Fruit fly (Drosophila melanogaster): ENCODE measurements around the gene CG31288.

Gene CG31288

DNA sequence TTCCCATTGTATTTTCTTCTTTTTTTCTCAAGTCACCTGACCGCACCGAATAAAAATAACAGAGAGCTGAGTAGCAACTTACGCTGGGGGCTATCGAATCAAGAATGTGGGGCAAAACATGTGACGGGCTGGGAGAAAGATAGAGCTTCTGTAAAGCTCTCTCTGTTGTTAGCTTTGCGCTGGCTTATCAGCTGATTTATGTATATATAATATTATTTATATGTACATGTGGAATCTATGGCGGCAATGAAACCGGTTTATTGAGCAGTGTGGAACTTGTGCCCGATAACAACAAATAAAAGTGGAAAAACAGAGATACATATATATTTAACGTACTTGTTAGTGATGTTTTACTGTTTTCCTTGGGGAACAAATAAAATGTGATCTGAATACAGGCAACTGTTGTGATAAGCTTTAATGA, 6.5 kb downstream of the CG31288 start, which contains the start of gene CG31098:
CG31098 (minus strand) TSS at position 114 of the 421 bp plus-strand sequence.
- no peak for TF ChIP-seq insv (optimal IDR thresholded peaks at IDR 0.05)
- no peak for TF ChIP-seq psq (optimal IDR thresholded peaks at IDR 0.05)
- TF ChIP-seq ttk (optimal IDR thresholded peaks at IDR 0.05), result no peak

DNA sequence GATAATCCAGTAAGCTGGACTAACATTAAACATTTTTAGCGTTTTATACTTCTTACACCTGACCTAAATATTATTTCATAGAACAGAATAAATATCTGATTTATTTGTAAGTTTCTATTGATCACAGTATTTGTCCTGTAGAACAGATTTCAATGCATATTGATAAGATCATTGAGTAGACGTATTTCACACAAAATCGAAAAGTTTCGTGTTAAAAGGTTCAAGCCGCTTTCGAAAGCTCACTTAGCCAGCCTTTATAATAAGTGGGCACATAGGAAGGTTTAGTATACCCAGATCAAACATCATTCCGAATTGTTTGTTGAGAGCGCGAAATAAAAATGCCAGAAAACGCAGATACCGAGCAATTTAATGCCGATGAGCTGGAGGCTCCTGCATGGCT, 9.8 kb downstream of the CG31288 start, which contains the start of gene CG11893:
CG11893 (plus strand) TSS at position 301 of the 400 bp plus-strand sequence.
- TF ChIP-seq psq (optimal IDR thresholded peaks at IDR 0.05) (no peak), Myc (optimal IDR thresholded peaks at IDR 0.05) (no peak), ttk (optimal IDR thresholded peaks at IDR 0.05) (no peak), h (optimal IDR thresholded peaks at IDR 0.05) (no peak), insv (optimal IDR thresholded peaks at IDR 0.05) (no peak), Sin3A (optimal IDR thresholded peaks at IDR 0.05) (no peak)

DNA sequence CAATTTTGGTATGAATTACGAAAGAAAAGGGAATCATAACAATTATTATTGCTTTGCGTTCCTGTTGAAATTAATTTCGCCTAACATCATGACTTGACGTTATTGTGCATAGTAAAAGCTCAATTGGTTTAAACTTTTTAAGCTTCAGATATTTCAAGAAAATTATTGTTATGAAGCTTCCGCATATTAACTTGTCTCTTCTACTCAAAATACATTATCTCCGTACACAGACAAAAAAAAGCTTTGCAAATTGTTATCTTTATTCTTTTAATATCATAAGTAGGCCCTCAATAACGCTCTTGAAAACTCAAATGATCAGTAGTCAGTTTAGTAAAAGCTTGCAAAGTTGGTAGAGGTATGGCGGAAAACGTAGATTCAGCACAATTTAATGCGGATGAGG, 12.2 kb downstream of the CG31288 start, which contains the start of gene CG13658:
CG13658 (plus strand) TSS at position 347 of the 400 bp plus-strand sequence.
- TF ChIP-seq insv (optimal IDR thresholded peaks at IDR 0.05), result no peak
- TF ChIP-seq psq (optimal IDR thresholded peaks at IDR 0.05), result no peak
- no peak for TF ChIP-seq ttk (optimal IDR thresholded peaks at IDR 0.05)
- TF ChIP-seq Sin3A (optimal IDR thresholded peaks at IDR 0.05), result no peak
- no peak for TF ChIP-seq Myc (optimal IDR thresholded peaks at IDR 0.05)
- TF ChIP-seq h (optimal IDR thresholded peaks at IDR 0.05), result no peak

DNA sequence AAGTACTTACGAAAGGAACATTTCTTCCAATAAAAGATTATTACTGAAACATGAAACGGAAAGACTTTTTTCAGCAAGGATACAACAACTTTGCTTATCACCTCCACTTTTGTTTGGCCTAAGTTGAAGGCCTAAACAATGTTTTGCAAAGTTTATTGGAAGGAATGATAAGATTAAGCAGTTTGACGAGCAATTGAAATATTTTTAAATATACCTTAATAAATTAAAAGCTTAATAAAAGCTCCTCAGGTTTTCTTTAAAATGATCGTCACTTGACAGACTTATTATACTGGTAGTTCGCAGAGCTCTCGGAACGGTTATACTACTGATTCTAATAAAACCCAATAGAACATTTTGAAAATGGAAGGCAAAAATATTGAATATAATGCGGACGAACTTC, 14.2 kb downstream of the CG31288 start, which contains the start of gene CG31104:
CG31104 (plus strand) TSS at position 301 of the 400 bp plus-strand sequence.
- TF ChIP-seq ttk (optimal IDR thresholded peaks at IDR 0.05) (no peak), Sin3A (optimal IDR thresholded peaks at IDR 0.05) (no peak), psq (optimal IDR thresholded peaks at IDR 0.05) (no peak), insv (optimal IDR thresholded peaks at IDR 0.05) (no peak), Myc (optimal IDR thresholded peaks at IDR 0.05) (no peak), h (optimal IDR thresholded peaks at IDR 0.05) (no peak)

DNA sequence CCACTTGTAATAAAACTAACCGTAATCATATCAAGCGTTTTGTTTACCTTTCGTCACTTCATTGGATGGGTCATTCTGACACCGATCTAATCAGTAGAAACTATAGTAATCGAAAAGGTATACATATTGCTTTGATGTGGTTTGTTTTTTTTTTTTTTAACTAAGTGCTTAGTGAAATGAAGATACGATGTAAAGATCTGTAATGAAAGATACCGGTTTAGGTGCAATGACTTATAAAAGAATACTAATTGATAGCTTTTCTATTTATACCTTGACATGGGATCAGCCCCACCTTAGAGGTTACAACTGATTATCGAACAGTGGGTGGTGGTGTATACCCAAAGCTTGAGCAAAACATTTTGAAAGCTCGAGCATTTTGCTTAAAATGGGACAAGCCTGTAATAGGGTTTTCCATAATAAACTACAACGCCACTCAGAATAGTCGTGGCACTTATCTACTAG, 16.1 kb downstream of the CG31288 start, which contains the start of gene CG31300:
CG31300 (plus strand) TSS at position 412 of the 462 bp plus-strand sequence.
- TF ChIP-seq Sin3A (optimal IDR thresholded peaks at IDR 0.05) (no peak), ttk (optimal IDR thresholded peaks at IDR 0.05) (no peak), psq (optimal IDR thresholded peaks at IDR 0.05) (no peak), insv (optimal IDR thresholded peaks at IDR 0.05) (no peak), h (optimal IDR thresholded peaks at IDR 0.05) (no peak), Myc (optimal IDR thresholded peaks at IDR 0.05) (no peak)

DNA sequence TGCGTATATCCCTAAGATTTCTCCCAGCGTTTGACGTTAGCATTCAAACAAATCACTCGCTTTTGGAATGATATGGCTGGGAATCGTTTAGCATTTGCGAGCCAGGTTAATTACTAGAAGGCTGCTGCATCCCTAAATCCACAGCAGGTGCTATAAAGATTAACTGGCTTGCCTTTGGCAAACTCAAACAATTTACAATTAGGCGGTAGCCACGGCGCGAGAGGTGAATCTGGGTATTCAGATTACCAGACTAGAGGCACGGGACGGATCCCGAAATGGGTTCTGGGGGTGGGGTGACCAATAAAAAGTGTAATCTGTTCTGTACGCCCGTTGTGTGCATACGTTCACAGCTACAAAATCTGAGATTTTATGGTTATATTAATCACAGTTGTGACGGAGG, 18.2 kb downstream of the CG31288 start, which contains the start of gene CG11892:
CG11892 (plus strand) TSS at position 384 of the 400 bp plus-strand sequence.
- TF ChIP-seq ttk (optimal IDR thresholded peaks at IDR 0.05), result no peak

DNA sequence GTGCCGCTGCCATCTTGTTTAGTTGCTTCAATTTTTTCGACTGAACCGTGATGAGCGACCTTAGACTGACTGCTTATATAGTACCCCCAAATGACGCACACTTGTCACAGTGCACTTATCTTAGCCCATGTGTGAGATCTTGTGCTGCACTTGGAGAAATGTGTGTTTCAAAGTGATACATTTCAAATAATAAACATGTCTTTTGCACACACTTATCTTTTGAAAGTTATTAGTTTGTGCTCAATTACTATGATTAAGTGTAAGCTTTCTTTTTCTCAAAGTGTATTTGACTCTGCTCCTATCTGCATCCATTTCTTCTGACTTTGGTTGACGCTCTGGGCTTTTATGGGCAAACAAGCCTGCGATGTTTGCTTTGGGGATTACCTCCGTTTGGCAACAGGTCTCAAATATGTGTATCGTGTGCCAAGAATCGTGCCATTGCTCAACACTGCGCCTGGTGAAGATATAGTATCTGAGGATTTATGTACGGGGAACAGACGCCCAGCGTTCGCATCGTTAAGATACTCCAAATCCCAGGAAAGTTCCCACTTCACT, 19.5 kb downstream of the CG31288 start, which contains the start of gene CG10514:
CG10514 (minus strand) TSS at position 51 of the 555 bp plus-strand sequence.
- TF ChIP-seq insv (optimal IDR thresholded peaks at IDR 0.05) (no peak), psq (optimal IDR thresholded peaks at IDR 0.05) (no peak), ttk (optimal IDR thresholded peaks at IDR 0.05) (no peak), Myc (optimal IDR thresholded peaks at IDR 0.05) (no peak), Sin3A (optimal IDR thresholded peaks at IDR 0.05) (no peak), h (optimal IDR thresholded peaks at IDR 0.05) (no peak)

DNA sequence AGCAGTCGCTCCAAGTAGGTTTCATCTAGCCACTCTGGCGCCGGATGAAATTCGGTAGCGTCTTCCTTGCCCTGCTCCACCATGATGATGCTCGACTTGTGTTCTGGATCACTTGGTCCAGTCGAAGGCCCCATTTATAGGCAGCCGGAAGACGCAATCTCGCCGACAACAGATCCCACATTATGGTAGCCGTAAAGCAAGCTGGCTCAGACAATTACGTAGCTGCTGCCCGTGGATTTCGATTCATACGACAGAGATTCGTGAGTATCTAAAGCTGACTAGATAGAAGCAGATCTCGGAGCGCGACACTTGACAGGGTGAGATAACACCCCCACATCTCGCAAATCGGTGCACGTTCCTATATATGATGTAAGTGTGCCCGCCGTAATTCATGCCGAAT, 22.2 kb downstream of the CG31288 start, which contains the start of gene CG10513:
CG10513 (minus strand) TSS at position 101 of the 400 bp plus-strand sequence.
- TF ChIP-seq psq (optimal IDR thresholded peaks at IDR 0.05), result no peak

DNA sequence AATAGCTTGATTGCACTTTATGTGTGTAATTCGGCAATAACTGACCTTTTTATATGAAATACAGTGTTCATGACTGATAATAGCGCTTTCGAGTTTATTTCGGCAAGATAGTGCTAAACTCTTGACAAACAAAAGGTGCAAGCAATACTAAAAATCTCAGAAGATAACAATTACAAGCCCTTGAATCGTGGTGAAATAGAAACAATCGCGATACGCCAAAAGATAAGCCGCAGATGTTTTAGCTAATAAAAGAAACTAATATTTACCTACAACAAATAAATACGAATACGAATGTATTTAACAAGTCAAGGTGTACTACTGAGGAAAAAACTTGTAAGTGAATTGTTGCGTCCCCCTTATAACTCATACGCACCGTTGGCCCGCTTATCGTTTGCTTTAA, 24.1 kb downstream of the CG31288 start:
- TF ChIP-seq psq (optimal IDR thresholded peaks at IDR 0.05), result no peak
- TF ChIP-seq Myc (optimal IDR thresholded peaks at IDR 0.05), result no peak
- TF ChIP-seq insv (optimal IDR thresholded peaks at IDR 0.05), result no peak
- no peak for TF ChIP-seq h (optimal IDR thresholded peaks at IDR 0.05)
- no peak for TF ChIP-seq ttk (optimal IDR thresholded peaks at IDR 0.05)
- no peak for TF ChIP-seq Sin3A (optimal IDR thresholded peaks at IDR 0.05)

DNA sequence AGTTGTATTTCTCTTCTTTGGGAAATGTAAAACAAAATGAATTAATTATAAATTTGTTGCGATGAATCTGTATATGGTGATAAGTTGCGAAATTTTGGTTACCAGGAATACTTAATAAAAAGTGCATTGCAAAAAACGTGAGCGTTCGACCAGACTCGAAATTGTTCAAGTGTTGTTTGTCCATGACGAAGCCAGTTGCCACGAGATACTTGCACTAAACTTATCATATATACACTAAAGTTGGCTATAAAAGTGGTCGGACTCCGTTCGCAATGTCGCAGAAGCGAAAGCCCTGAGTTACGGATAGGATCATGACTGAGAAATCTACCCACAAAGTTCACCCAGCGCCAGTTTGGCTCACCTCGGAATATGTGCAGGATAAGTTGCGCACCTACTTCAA, 25.8 kb downstream of the CG31288 start, which contains the start of gene CG11878:
CG11878 (plus strand) TSS at position 301 of the 400 bp plus-strand sequence.
- no peak for TF ChIP-seq insv (optimal IDR thresholded peaks at IDR 0.05)
- TF ChIP-seq Myc (optimal IDR thresholded peaks at IDR 0.05), result no peak

DNA sequence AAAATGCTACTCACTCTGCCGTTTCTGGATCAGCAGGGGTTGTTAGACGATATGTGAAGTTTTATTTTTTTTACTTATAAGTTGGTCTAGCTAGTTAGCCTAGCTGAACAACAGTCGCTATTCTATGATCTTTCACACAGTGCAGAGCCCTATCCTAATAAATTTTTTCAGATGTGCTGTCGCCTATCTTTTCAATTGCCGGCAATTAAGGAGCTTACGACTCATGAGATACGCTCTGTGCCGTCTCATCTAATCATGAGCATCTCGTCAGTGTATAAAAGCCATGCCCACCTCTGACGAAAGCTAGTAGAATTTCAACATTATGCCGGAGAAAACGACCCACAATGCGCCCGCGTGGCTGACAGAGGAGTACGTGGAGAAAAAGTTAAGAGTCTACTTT, 29.4 kb downstream of the CG31288 start, which contains the start of the genes CG11889 and CG11891:
CG11889 (plus strand) TSS at position 301 of the 400 bp plus-strand sequence.
CG11891 (plus strand) TSS at position 301 of the 400 bp plus-strand sequence.
- TF ChIP-seq h (optimal IDR thresholded peaks at IDR 0.05), result no peak
- TF ChIP-seq ttk (optimal IDR thresholded peaks at IDR 0.05), result no peak
- TF ChIP-seq Sin3A (optimal IDR thresholded peaks at IDR 0.05), result no peak
- TF ChIP-seq Myc (optimal IDR thresholded peaks at IDR 0.05), result no peak
- no peak for TF ChIP-seq psq (optimal IDR thresholded peaks at IDR 0.05)
- no peak for TF ChIP-seq insv (optimal IDR thresholded peaks at IDR 0.05)

DNA sequence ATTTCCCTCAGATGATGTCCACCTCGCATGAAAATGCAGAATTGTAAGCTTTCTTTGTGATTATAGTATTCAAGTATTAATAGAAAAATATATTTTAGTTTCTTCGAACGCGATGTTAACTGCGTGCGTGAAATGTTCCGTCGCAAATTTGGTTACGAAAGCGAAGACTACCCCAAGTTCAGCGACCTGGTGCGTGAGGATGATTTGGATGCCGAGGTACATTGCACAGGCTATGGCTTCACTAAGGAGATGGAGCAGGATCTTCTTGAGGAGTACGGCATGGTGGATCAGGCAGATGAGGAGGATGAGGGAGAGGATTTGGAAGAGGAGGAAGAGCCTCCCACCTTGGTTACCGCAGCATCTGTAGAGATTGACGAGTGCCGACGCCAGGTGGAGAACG, 32.6 kb downstream of the CG31288 start:
- TF ChIP-seq insv (optimal IDR thresholded peaks at IDR 0.05) (no peak), ttk (optimal IDR thresholded peaks at IDR 0.05) (no peak)

DNA sequence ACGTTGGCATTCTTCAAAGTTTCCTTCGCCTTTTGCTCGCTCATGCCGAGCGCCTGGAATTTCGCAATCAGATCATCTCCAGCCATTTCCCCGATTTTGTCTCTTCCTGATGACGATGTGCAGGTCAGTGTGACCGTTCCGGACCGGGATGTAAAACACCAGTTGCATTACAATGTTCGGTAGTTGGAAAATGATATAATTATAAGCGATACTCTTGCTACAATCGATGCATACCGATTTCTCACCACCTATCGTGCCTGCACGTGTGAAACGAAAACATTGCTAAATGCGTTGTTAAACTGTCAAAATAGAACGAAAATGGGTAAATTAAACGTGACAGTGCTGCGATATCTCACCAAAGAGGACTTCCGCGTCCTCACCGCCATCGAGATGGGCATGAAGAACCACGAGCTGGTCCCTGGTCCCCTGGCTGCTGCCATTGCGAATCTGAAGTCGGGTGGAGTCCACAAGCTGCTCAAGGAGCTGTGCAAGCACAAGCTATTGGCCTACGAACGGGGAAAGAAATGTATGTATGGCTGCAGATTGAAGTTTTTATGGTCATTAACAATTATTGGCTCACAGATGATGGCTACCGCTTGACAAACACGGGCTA, 33.7 kb downstream of the CG31288 start, which contains the start of the genes GlnRS and RIOK2:
GlnRS (minus strand) TSS at position 133 of the 613 bp plus-strand sequence.
RIOK2 (plus strand) TSS at position 256 of the 613 bp plus-strand sequence.
- TF ChIP-seq ttk (optimal IDR thresholded peaks at IDR 0.05), result no peak
- TF ChIP-seq Sin3A (optimal IDR thresholded peaks at IDR 0.05), result no peak
- no peak for TF ChIP-seq h (optimal IDR thresholded peaks at IDR 0.05)
- no peak for TF ChIP-seq Myc (optimal IDR thresholded peaks at IDR 0.05)
- no peak for TF ChIP-seq psq (optimal IDR thresholded peaks at IDR 0.05)
- no peak for TF ChIP-seq insv (optimal IDR thresholded peaks at IDR 0.05)
